Fruit fly (Drosophila melanogaster) ovary, adult (tissue): ENCODE results near the gene PH4alphaEFB.
A peak's percentile ranks its signal among the peaks of the same experiment; 100 is the strongest.

Source experiments
- CG17801 ChIP-seq: fragments of 200-800 bp; optimal IDR thresholded peaks from 2 replicates; lab custom pipeline; 2019; ENCODE audit warnings: missing biosample characterization, mild to moderate bottlenecking, missing genetic modification characterization, moderate library complexity; ENCODE audit not compliant: partially characterized antibody

Gene PH4alphaEFB

dm6 chr3R:30465775-30466494 is at the start of gene PH4alphaEFB:
Gene PH4alphaEFB (plus strand): TSS chr3R:30466050.
- TF ChIP-seq CG17801 (GFP tag; lab: Kevin White, UChicago) = peak; percentile 2

DNA sequence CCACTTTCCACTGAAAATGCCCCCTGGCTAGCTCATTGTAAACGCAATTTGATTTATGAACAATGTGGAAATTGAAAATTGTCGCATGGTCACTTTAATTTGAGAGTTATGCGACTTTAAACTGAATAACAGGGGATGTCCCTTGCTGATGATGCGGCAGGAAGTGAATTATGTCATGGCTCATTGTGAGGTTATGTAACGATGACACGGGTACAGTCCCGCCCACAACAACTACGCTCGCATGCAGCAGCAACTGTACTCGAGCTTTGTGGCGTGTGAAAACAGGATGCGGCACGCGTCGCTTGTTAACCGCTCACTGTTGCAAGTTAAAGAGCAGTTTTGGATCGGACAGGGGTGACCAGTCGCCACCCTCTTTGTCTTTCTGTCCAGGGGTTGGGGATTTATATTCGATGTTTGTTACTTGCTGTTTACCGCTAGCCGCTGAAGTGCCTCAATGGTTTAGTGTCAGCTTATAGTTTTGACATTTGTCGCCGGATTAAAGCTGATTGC is 49.0 kb upstream of the PH4alphaEFB start:
- no peak for TF ChIP-seq CG17801 (GFP tag; lab: Kevin White, UChicago)

- TF ChIP-seq CG17801 (GFP tag; lab: Kevin White, UChicago) = no peak
These were observed 46.6 kb upstream of the PH4alphaEFB start for dm6 chr3R:30419216-30419615.

DNA sequence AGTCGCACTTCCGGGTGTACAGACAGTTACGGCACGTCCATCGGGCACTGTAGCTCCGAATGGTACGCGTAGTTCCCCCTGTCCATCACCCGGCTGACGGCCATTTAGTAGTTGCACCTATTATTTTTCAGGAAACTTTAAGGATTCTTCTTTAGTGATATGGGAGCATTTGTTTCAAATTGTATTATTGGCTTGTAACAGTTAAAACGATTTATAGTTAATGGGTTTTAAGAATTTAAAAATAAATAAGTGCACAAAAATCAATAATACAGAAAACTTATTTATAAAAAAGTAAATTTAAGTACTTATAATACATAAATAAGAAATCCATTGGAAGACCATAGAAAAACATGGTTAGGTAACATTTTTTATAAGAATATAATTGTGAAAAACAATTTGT is 43.0 kb upstream of the PH4alphaEFB start, which contains the start of the genes CG2217 and CG42740:
Gene CG2217, minus strand, starts transcription at position 101 of the 400 bp plus-strand sequence.
Gene CG42740, minus strand, starts transcription at position 101 of the 400 bp plus-strand sequence.
- no peak for TF ChIP-seq CG17801 (GFP tag; lab: Kevin White, UChicago)

DNA sequence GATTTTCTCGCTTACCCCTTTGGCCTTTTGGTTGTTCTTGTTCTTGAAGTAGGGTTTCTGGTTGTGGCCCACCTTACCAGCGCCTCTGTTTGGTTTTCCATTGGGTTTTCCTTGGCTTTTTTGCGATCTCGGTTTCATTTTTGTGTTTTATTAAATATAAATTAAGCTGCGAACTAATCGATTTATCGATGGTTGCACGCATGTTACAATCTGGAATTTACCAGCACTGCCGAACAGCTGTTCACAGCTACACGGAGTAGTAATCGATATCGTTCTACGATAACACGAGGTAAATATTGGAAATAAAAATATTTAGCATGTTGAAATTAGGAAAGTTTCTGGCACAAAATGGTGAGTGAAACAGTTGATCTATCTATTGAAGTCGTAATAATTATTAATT is 42.2 kb upstream of the PH4alphaEFB start, which contains the start of the genes CG15535 and mRpS18C:
Gene CG15535, minus strand, starts transcription at position 235 of the 400 bp plus-strand sequence.
Gene mRpS18C, plus strand, starts transcription at position 280 of the 400 bp plus-strand sequence.
- peak; percentile 56 for TF ChIP-seq CG17801 (GFP tag; lab: Kevin White, UChicago)

dm6 chr3R:30424993-30425392 is 40.9 kb upstream of the PH4alphaEFB start, which contains the start of gene CG15536:
Gene CG15536 (minus strand): TSS chr3R:30425162.
- TF ChIP-seq CG17801 (GFP tag; lab: Kevin White, UChicago) = no peak

DNA sequence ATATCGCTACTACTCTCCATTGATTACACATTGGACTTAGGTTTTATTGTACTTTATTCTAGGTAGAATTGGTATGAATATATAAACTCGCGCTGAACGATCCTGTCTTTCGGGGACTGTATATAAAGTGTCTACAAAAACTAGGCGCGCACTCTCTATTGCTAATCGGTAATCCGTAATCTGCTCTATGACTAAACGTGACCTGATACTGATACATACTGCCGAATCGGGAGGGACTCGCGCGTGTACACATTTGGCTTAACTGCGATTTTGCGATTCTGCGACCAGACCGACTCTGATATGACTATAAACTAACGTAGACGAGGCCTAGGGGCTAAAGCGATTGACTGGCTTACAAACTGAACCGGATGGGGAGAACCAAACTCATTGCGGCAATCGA is 40.2 kb upstream of the PH4alphaEFB start:
- TF ChIP-seq CG17801 (GFP tag; lab: Kevin White, UChicago) = no peak

DNA sequence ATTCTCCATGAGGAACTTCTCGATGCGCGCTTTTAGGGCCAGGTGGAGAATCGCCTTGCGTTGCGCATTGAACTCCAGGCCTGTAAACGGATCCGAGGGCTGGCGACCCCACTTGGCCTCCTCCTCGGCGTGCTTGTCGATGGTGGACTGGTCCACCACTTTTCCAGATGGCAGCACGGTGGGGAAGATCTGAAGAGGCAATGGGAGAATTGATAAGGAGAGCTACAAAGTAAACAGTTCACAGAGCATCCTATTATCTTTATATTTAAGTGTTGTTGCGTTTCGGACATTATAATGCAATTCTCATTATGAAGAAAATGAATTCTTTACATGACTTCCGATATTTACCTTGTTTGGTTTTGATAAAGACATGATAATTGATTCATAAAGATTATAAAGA is 39.2 kb upstream of the PH4alphaEFB start:
- TF ChIP-seq CG17801 (GFP tag; lab: Kevin White, UChicago) = no peak

dm6 chr3R:30427805-30428359 is 38.0 kb upstream of the PH4alphaEFB start, which contains the start of gene CG2218:
Gene CG2218 (minus strand): TSS chr3R:30428276.
- peak; percentile 32 for TF ChIP-seq CG17801 (GFP tag; lab: Kevin White, UChicago)

DNA sequence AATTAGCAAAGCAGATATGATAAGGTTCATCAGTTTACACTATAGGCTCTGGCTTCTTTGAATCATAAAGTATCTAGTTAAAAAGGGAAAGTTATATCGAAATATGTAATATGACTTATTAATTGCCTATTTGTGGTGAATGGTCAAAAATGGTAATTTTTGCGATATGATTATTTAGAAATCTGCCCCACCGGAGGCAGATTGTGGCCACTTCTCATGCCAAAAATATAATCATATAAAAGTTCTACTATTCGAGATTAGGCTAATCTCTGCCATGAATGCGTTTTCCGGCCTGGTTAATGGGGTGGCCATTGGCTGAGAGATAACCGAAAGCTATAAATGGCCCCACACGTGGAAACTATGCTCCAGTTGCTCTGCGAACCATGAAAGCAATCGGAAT is 37.4 kb upstream of the PH4alphaEFB start, which contains the start of gene CG15533:
Gene CG15533, plus strand, starts transcription at position 362 of the 400 bp plus-strand sequence.
- no peak for TF ChIP-seq CG17801 (GFP tag; lab: Kevin White, UChicago)

dm6 chr3R:30431258-30432114 is 34.4 kb upstream of the PH4alphaEFB start, which contains the start of gene CG15534:
Gene CG15534 (plus strand): TSS chr3R:30432064.
- TF ChIP-seq CG17801 (GFP tag; lab: Kevin White, UChicago) = no peak

dm6 chr3R:30443549-30444133 is 22.2 kb upstream of the PH4alphaEFB start, which contains the start of gene CG15537:
Gene CG15537 (minus strand): TSS chr3R:30443599.
- no peak for TF ChIP-seq CG17801 (GFP tag; lab: Kevin White, UChicago)

DNA sequence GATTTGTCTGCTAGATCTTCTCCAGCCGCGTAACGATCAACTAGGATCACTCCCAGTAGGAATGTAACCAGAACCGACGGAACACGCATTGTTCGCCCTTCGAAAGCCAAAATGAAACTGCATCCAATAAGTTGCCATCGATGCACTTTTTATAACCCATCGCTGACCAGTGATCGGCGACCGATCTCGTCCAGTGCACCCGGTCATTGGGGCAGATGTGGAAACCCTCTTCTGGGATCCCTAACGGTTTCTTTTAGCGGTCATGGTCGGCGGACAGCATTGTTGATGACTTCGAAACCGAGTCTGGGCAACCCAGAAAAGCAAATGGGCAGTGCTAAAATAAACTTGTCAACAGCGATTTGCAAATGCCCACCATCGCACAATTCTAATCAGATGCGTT is 20.9 kb upstream of the PH4alphaEFB start, which contains the start of gene Osi23:
Gene Osi23, minus strand, starts transcription at position 101 of the 400 bp plus-strand sequence.
- no peak for TF ChIP-seq CG17801 (GFP tag; lab: Kevin White, UChicago)

dm6 chr3R:30449446-30449845 is 16.4 kb upstream of the PH4alphaEFB start:
- TF ChIP-seq CG17801 (GFP tag; lab: Kevin White, UChicago) = no peak
